Fruit fly (Drosophila melanogaster) whole organism, embryonic: ENCODE data around the gene PAN3.

Source experiments
- B-H2 ChIP-seq: fragments of 200-800 bp; sonication (Bioruptor generic); optimal IDR thresholded peaks from 2 replicates; lab custom pipeline; 2018; ENCODE audit warnings: missing biosample characterization, mild to moderate bottlenecking, missing genetic modification characterization
- BEAF-32 ChIP-seq: fragments of 200-800 bp; sonication (Bioruptor generic); optimal IDR thresholded peaks from 3 replicates; lab custom pipeline; 2017; ENCODE audit warnings: missing biosample characterization, missing genetic modification characterization, mild to moderate bottlenecking, moderate library complexity, missing genetic modification reagents
- CG10267 ChIP-seq: fragments of 200-800 bp; sonication (Bioruptor generic); optimal IDR thresholded peaks from 2 replicates; lab custom pipeline; 2018; ENCODE audit warnings: missing biosample characterization, mild to moderate bottlenecking, missing genetic modification characterization, moderate library complexity
- CG12104 ChIP-seq: fragments of 200-800 bp; sonication (Bioruptor generic); optimal IDR thresholded peaks from 3 replicates; lab custom pipeline; 2016; ENCODE audit warnings: missing biosample characterization, missing genetic modification characterization
- CG12236 ChIP-seq: fragments of 200-800 bp; sonication (Bioruptor generic); optimal IDR thresholded peaks from 2 replicates; lab custom pipeline; 2016; ENCODE audit warnings: missing biosample characterization, missing genetic modification characterization
- CG13287 ChIP-seq: fragments of 200-800 bp; sonication (Bioruptor generic); IDR thresholded peaks from 2 replicates; pipeline ENCODE4 v1.3.6; 2022; ENCODE audit warnings: missing biosample characterization, missing genetic modification characterization; ENCODE audit not compliant: partially characterized antibody
- CG14710 ChIP-seq: fragments of 200-800 bp; sonication (Bioruptor generic); optimal IDR thresholded peaks from 3 replicates; lab custom pipeline; 2019; ENCODE audit warnings: missing biosample characterization, mild to moderate bottlenecking, missing genetic modification characterization, moderate library complexity
- CG14860 ChIP-seq: fragments of 200-800 bp; sonication (Bioruptor generic); IDR thresholded peaks from 3 replicates; pipeline ENCODE4 v1.3.6; 2022; ENCODE audit warnings: missing biosample characterization, missing genetic modification characterization; ENCODE audit not compliant: partially characterized antibody
- CG2116 ChIP-seq: fragments of 200-800 bp; sonication (Bioruptor generic); optimal IDR thresholded peaks from 3 replicates; lab custom pipeline; 2018; ENCODE audit warnings: missing biosample characterization, mild to moderate bottlenecking, missing genetic modification characterization
- CG3163 ChIP-seq: fragments of 200-800 bp; sonication (Bioruptor generic); optimal IDR thresholded peaks from 3 replicates; lab custom pipeline; 2016; ENCODE audit warnings: missing biosample characterization, missing genetic modification characterization
- CG34224 ChIP-seq: fragments of 200-800 bp; sonication (Bioruptor generic); IDR thresholded peaks from 3 replicates; pipeline ENCODE4 v1.3.6; 2022; ENCODE audit warnings: missing biosample characterization, missing genetic modification characterization; ENCODE audit not compliant: partially characterized antibody
- CG7963 ChIP-seq: fragments of 200-800 bp; sonication (Bioruptor generic); IDR thresholded peaks from 3 replicates; pipeline ENCODE4 v1.3.6; 2022; ENCODE audit warnings: missing biosample characterization, missing genetic modification characterization; ENCODE audit not compliant: partially characterized antibody
- CG8290 ChIP-seq, 3 experiments: fragments of 200-800 bp; sonication (Bioruptor generic); optimal IDR thresholded peaks; 2 replicates each; lab custom pipeline; 2016 to 2019; ENCODE audit warnings: missing biosample characterization in 3 of 3, missing genetic modification characterization in 3 of 3, mild to moderate bottlenecking in 2 of 3, moderate library complexity in 1 of 3
- CG8924 ChIP-seq: fragments of 200-800 bp; optimal IDR thresholded peaks from 3 replicates; lab custom pipeline; 2019; ENCODE audit warnings: missing biosample characterization, mild to moderate bottlenecking, missing genetic modification characterization, moderate library complexity
- CG8944 ChIP-seq: fragments of 200-800 bp; sonication (Bioruptor generic); optimal IDR thresholded peaks from 3 replicates; lab custom pipeline; 2016; ENCODE audit warnings: missing biosample characterization, missing genetic modification characterization
- CG9215 ChIP-seq: fragments of 200-800 bp; sonication (Bioruptor generic); IDR thresholded peaks from 2 replicates; pipeline ENCODE4 v1.3.6; 2022; ENCODE audit warnings: missing biosample characterization, missing genetic modification characterization
- CG9797 ChIP-seq: fragments of 200-800 bp; sonication (Bioruptor generic); optimal IDR thresholded peaks from 3 replicates; lab custom pipeline; 2018; ENCODE audit warnings: missing biosample characterization, mild to moderate bottlenecking, missing genetic modification characterization
- Doc3 ChIP-seq: fragments of 200-800 bp; sonication (Bioruptor generic); IDR thresholded peaks from 3 replicates; pipeline ENCODE4 v1.3.6; 2022; ENCODE audit warnings: missing biosample characterization, missing genetic modification characterization; ENCODE audit not compliant: partially characterized antibody
- Dref ChIP-seq: fragments of 200-800 bp; sonication (Bioruptor generic); IDR thresholded peaks from 2 replicates; pipeline ENCODE4 v1.3.6; 2022; ENCODE audit warnings: missing biosample characterization, missing genetic modification characterization
- E2f2 ChIP-seq: fragments of 200-800 bp; sonication (Bioruptor generic); IDR thresholded peaks from 2 replicates; pipeline ENCODE4 v1.3.6; 2022; ENCODE audit warnings: missing biosample characterization, missing genetic modification characterization
- Fer1 ChIP-seq: fragments of 200-800 bp; sonication (Bioruptor generic); optimal IDR thresholded peaks from 2 replicates; lab custom pipeline; 2017; ENCODE audit warnings: missing biosample characterization, mild to moderate bottlenecking, missing genetic modification characterization
- Gug ChIP-seq: fragments of 200-800 bp; sonication (Bioruptor generic); IDR thresholded peaks from 4 replicates; pipeline ENCODE4 v1.3.6; 2022; ENCODE audit warnings: missing biosample characterization, missing genetic modification characterization
- HmgZ ChIP-seq: fragments of 200-800 bp; sonication (Bioruptor generic); optimal IDR thresholded peaks from 2 replicates; lab custom pipeline; 2018; ENCODE audit warnings: missing biosample characterization, mild to moderate bottlenecking, missing genetic modification characterization
- MBD-R2 ChIP-seq: fragments of 200-800 bp; sonication (Bioruptor generic); IDR thresholded peaks from 2 replicates; pipeline ENCODE4 v1.3.6; 2022; ENCODE audit warnings: missing biosample characterization, missing genetic modification characterization
- Med ChIP-seq: fragments of 200-800 bp; sonication (Bioruptor generic); peaks from one replicate; lab custom pipeline; 2016; ENCODE audit warnings: missing biosample characterization, missing genetic modification characterization, mild to moderate bottlenecking, inconsistent platforms, moderate library complexity
- Mrtf ChIP-seq: fragments of 200-800 bp; sonication (Bioruptor generic); IDR thresholded peaks from 3 replicates; pipeline ENCODE4 v1.3.6; 2022; ENCODE audit warnings: missing biosample characterization, missing genetic modification characterization
- Sry-δ ChIP-seq: fragments of 200-800 bp; sonication (Bioruptor generic); optimal IDR thresholded peaks from 2 replicates; lab custom pipeline; 2016; ENCODE audit warnings: missing biosample characterization, missing genetic modification characterization
- ato ChIP-seq: fragments of 200-800 bp; sonication (Bioruptor generic); IDR thresholded peaks from 2 replicates; pipeline ENCODE4 v1.3.6; 2022; ENCODE audit warnings: missing biosample characterization, missing genetic modification characterization; ENCODE audit not compliant: partially characterized antibody
- bbx ChIP-seq: fragments of 200-800 bp; sonication (Bioruptor generic); IDR thresholded peaks from 2 replicates; pipeline ENCODE4 v1.3.6; 2022; ENCODE audit warnings: missing biosample characterization, missing genetic modification characterization; ENCODE audit not compliant: partially characterized antibody
- chinmo ChIP-seq: fragments of 200-800 bp; sonication (Bioruptor generic); IDR thresholded peaks from 4 replicates; pipeline ENCODE4 v1.3.6; 2022; ENCODE audit warnings: missing biosample characterization, missing genetic modification characterization; ENCODE audit not compliant: partially characterized antibody
- chn ChIP-seq: fragments of 200-800 bp; sonication (Bioruptor generic); optimal IDR thresholded peaks from 2 replicates; lab custom pipeline; 2016; ENCODE audit warnings: missing biosample characterization, missing genetic modification characterization
- exex ChIP-seq: fragments of 200-800 bp; sonication (Bioruptor generic); optimal IDR thresholded peaks from 4 replicates; lab custom pipeline; 2018; ENCODE audit warnings: missing biosample characterization, mild to moderate bottlenecking, missing genetic modification characterization, moderate library complexity
- mld ChIP-seq: fragments of 200-800 bp; sonication (Bioruptor generic); IDR thresholded peaks from 3 replicates; pipeline ENCODE4 v1.3.6; 2022; ENCODE audit warnings: missing biosample characterization, missing genetic modification characterization; ENCODE audit not compliant: partially characterized antibody
- pzg ChIP-seq: fragments of 200-800 bp; sonication (Bioruptor generic); optimal IDR thresholded peaks from 3 replicates; lab custom pipeline; 2018; ENCODE audit warnings: missing biosample characterization, mild to moderate bottlenecking, missing genetic modification characterization, moderate library complexity
- sna ChIP-seq: fragments of 200-800 bp; sonication (Bioruptor generic); IDR thresholded peaks from 2 replicates; pipeline ENCODE4 v1.3.6; 2022; ENCODE audit warnings: missing biosample characterization, missing genetic modification characterization; ENCODE audit not compliant: partially characterized antibody
- tgo ChIP-seq: fragments of 200-800 bp; sonication (Bioruptor generic); IDR thresholded peaks from 3 replicates; pipeline ENCODE4 v1.3.6; 2022; ENCODE audit warnings: missing biosample characterization, missing genetic modification characterization
- trem ChIP-seq: fragments of 200-800 bp; optimal IDR thresholded peaks from 3 replicates; lab custom pipeline; 2019; ENCODE audit warnings: missing biosample characterization, mild to moderate bottlenecking, missing genetic modification characterization, moderate library complexity
- unc-4 ChIP-seq: fragments of 200-800 bp; sonication (Bioruptor generic); IDR thresholded peaks from 2 replicates; pipeline ENCODE4 v1.3.6; 2022; ENCODE audit warnings: missing biosample characterization, missing genetic modification characterization; ENCODE audit not compliant: partially characterized antibody
- vnd ChIP-seq: fragments of 200-800 bp; sonication (Bioruptor generic); IDR thresholded peaks from 3 replicates; pipeline ENCODE4 v1.3.6; 2022; ENCODE audit warnings: missing biosample characterization, missing genetic modification characterization; ENCODE audit not compliant: partially characterized antibody
- zen2 ChIP-seq: fragments of 200-800 bp; sonication (Bioruptor generic); IDR thresholded peaks from 3 replicates; pipeline ENCODE4 v1.3.6; 2022; ENCODE audit warnings: missing biosample characterization, missing genetic modification characterization; ENCODE audit not compliant: partially characterized antibody

The PAN3 gene

dm6 chr3L:3054851-3055250 lies 16.1 kb upstream of the PAN3 start, which contains the start of gene CG16753 (continued):
- TF ChIP-seq CG8290 (GFP tag; optimal IDR thresholded peaks at IDR 0.05; lab: Kevin White, UChicago) (no peak), CG8290 (tag; optimal IDR thresholded peaks at IDR 0.05; lab: Kevin White, UChicago) (peak in 1 of 2 experiments; percentile 7), mld (GFP tag; lab: Robert Waterston, UW) (peak; percentile 67; the same call in 1 of the 3 replicates), Sry-δ (GFP tag; lab: Kevin White, UChicago) (peak; percentile 79), HmgZ (tag; lab: Kevin White, UChicago) (peak; percentile 42), trem (tag; lab: Kevin White, UChicago) (peak; percentile 51), B-H2 (no peak), CG9215 (GFP tag; lab: Robert Waterston, UW) (no peak), CG8944 (GFP tag; lab: Kevin White, UChicago) (no peak), tgo (no peak), Fer1 (peak; percentile 7), vnd (GFP tag; lab: Robert Waterston, UW) (peak; percentile 52; the same call in 1 of the 3 replicates), unc-4 (GFP tag; lab: Robert Waterston, UW) (0 out of 2 replicates have a peak, but pooled peaks have one; percentile 54), CG9797 (GFP tag; lab: Kevin White, UChicago) (peak; percentile 12), Dref (peak; percentile 84), CG12236 (GFP tag; lab: Kevin White, UChicago) (no peak), pzg (peak; percentile 68), ato (GFP tag; lab: Robert Waterston, UW) (peak; percentile 68; the same call in 1 of the 2 replicates), Doc3 (peak; percentile 38; the same call in 1 of the 3 replicates), CG2116 (GFP tag; lab: Kevin White, UChicago) (peak; percentile 42), bbx (GFP tag; lab: Robert Waterston, UW) (peak; percentile 81), BEAF-32 (GFP tag; lab: Kevin White, UChicago) (peak; percentile 37), Mrtf (GFP tag; lab: Robert Waterston, UW) (no peak), Gug (GFP tag; lab: Robert Waterston, UW) (no peak), sna (peak; percentile 60), E2f2 (GFP tag; lab: Robert Waterston, UW) (peak; percentile 97), CG13287 (GFP tag; lab: Robert Waterston, UW) (peak; percentile 76), chinmo (GFP tag; lab: Robert Waterston, UW) (peak; percentile 74; the same call in 2 of the 4 replicates), CG14710 (tag; lab: Kevin White, UChicago) (peak; percentile 100), CG8924 (no peak), CG3163 (GFP tag; lab: Kevin White, UChicago) (no peak), zen2 (GFP tag; lab: Robert Waterston, UW) (peak; percentile 64; the same call in 1 of the 3 replicates), CG14860 (GFP tag; lab: Robert Waterston, UW) (peak; percentile 64), chn (GFP tag; lab: Kevin White, UChicago) (no peak), MBD-R2 (GFP tag; lab: Robert Waterston, UW) (peak; percentile 72), Med (GFP tag; lab: Kevin White, UChicago) (peak; percentile 70), CG7963 (peak; percentile 67), CG10267 (tag; lab: Kevin White, UChicago) (peak; percentile 17), CG12104 (GFP tag; lab: Kevin White, UChicago) (no peak), exex (tag; lab: Kevin White, UChicago) (peak; percentile 86), CG34224 (GFP tag; lab: Robert Waterston, UW) (peak; percentile 76)
